Worm (Caenorhabditis elegans): ENCODE results near the gene T24E12.6.

- TF ChIP-seq him-1 (tag; optimal IDR thresholded peaks at IDR 0.05), result no peak
- no peak for TF ChIP-seq W03F9.2 (tag; optimal IDR thresholded peaks at IDR 0.05)
These were observed 18.0 kb upstream of the T24E12.6 start, which contains the start of gene T24E12.11 for ce11 chrII:3779463-3779862.

All from whole organism, L4/young adult.